Worm (Caenorhabditis elegans) whole organism, L1 larva: ENCODE results near the gene C44C10.10.
A peak's percentile ranks its signal among the peaks of the same experiment; 100 is the strongest.

ENCODE experiments used
- F16B12.6 ChIP-seq: fragments of 150-350 bp; optimal IDR thresholded peaks from 2 replicates; lab custom pipeline; 2014; ENCODE audit warnings: missing biosample characterization, missing genetic modification characterization
- Y116A8C.19 ChIP-seq: sonication (generic microtip); optimal IDR thresholded peaks from 2 replicates; lab custom pipeline; 2016; ENCODE audit warnings: missing compliant biosample characterization, missing genetic modification characterization, borderline replicate concordance
- aha-1 ChIP-seq: fragments of 150-350 bp; optimal IDR thresholded peaks from 2 replicates; lab custom pipeline; 2014; ENCODE audit warnings: missing biosample characterization, missing genetic modification characterization
- aly-2 ChIP-seq: fragments of 150-350 bp; optimal IDR thresholded peaks from 2 replicates; lab custom pipeline; 2014; ENCODE audit warnings: missing biosample characterization, missing genetic modification characterization
- blmp-1 ChIP-seq: fragments of 150-350 bp; optimal IDR thresholded peaks from 2 replicates; lab custom pipeline; 2014; ENCODE audit warnings: missing biosample characterization, missing genetic modification characterization
- ceh-63 ChIP-seq: fragments of 200-800 bp; sonication (Bioruptor generic); optimal IDR thresholded peaks from 2 replicates; lab custom pipeline; 2018; ENCODE audit warnings: mild to moderate bottlenecking, missing genetic modification characterization, missing compliant biosample characterization
- ceh-90 ChIP-seq: sonication (generic microtip); optimal IDR thresholded peaks from 2 replicates; lab custom pipeline; 2016; ENCODE audit warnings: missing genetic modification characterization, missing compliant biosample characterization
- ces-1 ChIP-seq: fragments of 150-350 bp; optimal IDR thresholded peaks from 2 replicates; lab custom pipeline; 2014; ENCODE audit warnings: missing biosample characterization, missing genetic modification reagents, missing genetic modification characterization
- efl-1 ChIP-seq, 4 experiments: fragments of 150-350 bp; optimal IDR thresholded peaks in 3 of 4; peaks in 1 of 4; 1 replicate in 1 of 4; 2 replicates in 3 of 4; lab custom pipeline; 2014; ENCODE audit warnings: missing biosample characterization in 2 of 4, missing genetic modification characterization in 2 of 4, missing genetic modification reagents in 2 of 4
- elt-2 ChIP-seq: sonication (generic microtip); optimal IDR thresholded peaks from 2 replicates; lab custom pipeline; 2016; ENCODE audit warnings: missing genetic modification characterization, mild to moderate bottlenecking, inconsistent platforms, missing compliant biosample characterization, missing genetic modification reagents
- fkh-8 ChIP-seq: sonication (generic microtip); optimal IDR thresholded peaks from 2 replicates; lab custom pipeline; 2016; ENCODE audit warnings: mild to moderate bottlenecking, missing genetic modification characterization, missing compliant biosample characterization
- grh-1 ChIP-seq: fragments of 200-800 bp; sonication (Bioruptor generic); IDR thresholded peaks from 2 replicates; pipeline ENCODE4 v1.3.6; 2022; ENCODE audit warnings: missing genetic modification reagents, missing genetic modification characterization, missing compliant biosample characterization
- hlh-4 ChIP-seq: sonication (generic microtip); optimal IDR thresholded peaks from 2 replicates; lab custom pipeline; 2016; ENCODE audit warnings: mild to moderate bottlenecking, missing genetic modification characterization, missing compliant biosample characterization
- irx-1 ChIP-seq: sonication (generic microtip); optimal IDR thresholded peaks from 2 replicates; lab custom pipeline; 2016; ENCODE audit warnings: missing genetic modification characterization, missing compliant biosample characterization
- lin-35 ChIP-seq, 2 experiments: fragments of 150-350 bp; optimal IDR thresholded peaks; 2 replicates each; lab custom pipeline; 2014; ENCODE audit warnings: missing biosample characterization in 2 of 2, missing genetic modification characterization in 2 of 2, missing genetic modification reagents in 2 of 2
- lin-39 ChIP-seq: fragments of 150-350 bp; optimal IDR thresholded peaks from 2 replicates; lab custom pipeline; 2014; ENCODE audit warnings: missing biosample characterization, missing genetic modification reagents, missing genetic modification characterization
- lir-3 ChIP-seq: sonication (generic microtip); optimal IDR thresholded peaks from 2 replicates; lab custom pipeline; 2016; ENCODE audit warnings: mild to moderate bottlenecking, missing genetic modification characterization, moderate library complexity, missing compliant biosample characterization; ENCODE audit not compliant: poor library complexity
- mdl-1 ChIP-seq, 2 experiments: fragments of 150-350 bp; optimal IDR thresholded peaks; 2 replicates each; lab custom pipeline; 2014 to 2017; ENCODE audit warnings: missing biosample characterization in 2 of 2, missing genetic modification characterization in 2 of 2, inconsistent platforms in 1 of 2
- mef-2 ChIP-seq: fragments of 150-350 bp; optimal IDR thresholded peaks from 2 replicates; lab custom pipeline; 2014; ENCODE audit warnings: missing biosample characterization, missing genetic modification characterization
- nhr-19 ChIP-seq: fragments of 200-800 bp; sonication (Bioruptor generic); conservative IDR thresholded peaks from 2 replicates; pipeline ENCODE4 v1.3.6; 2022; ENCODE audit warnings: missing genetic modification characterization, missing compliant biosample characterization
- nhr-90 ChIP-seq: sonication (generic microtip); optimal IDR thresholded peaks from 2 replicates; lab custom pipeline; 2016; ENCODE audit warnings: mild to moderate bottlenecking, missing genetic modification characterization, missing compliant biosample characterization; ENCODE audit not compliant: poor library complexity
- rnt-1 ChIP-seq: sonication (generic microtip); optimal IDR thresholded peaks from 2 replicates; lab custom pipeline; 2016; ENCODE audit warnings: mild to moderate bottlenecking, missing genetic modification characterization, moderate library complexity, missing compliant biosample characterization
- sox-4 ChIP-seq: sonication (generic microtip); optimal IDR thresholded peaks from 2 replicates; lab custom pipeline; 2016; ENCODE audit warnings: missing genetic modification characterization, missing compliant biosample characterization
- swsn-7 ChIP-seq: sonication (generic microtip); optimal IDR thresholded peaks from 2 replicates; lab custom pipeline; 2016; ENCODE audit warnings: missing genetic modification characterization, missing compliant biosample characterization
- tbx-2 ChIP-seq: sonication (generic microtip); optimal IDR thresholded peaks from 2 replicates; lab custom pipeline; 2016; ENCODE audit warnings: missing genetic modification characterization, missing compliant biosample characterization
- unc-86 ChIP-seq: sonication (generic microtip); optimal IDR thresholded peaks from 2 replicates; lab custom pipeline; 2016; ENCODE audit warnings: missing genetic modification characterization, missing compliant biosample characterization
- ztf-11 ChIP-seq, 2 experiments: sonication (generic microtip); optimal IDR thresholded peaks; 2 replicates each; lab custom pipeline; 2016 to 2017; ENCODE audit warnings: missing genetic modification characterization in 2 of 2, missing biosample characterization in 1 of 2, missing compliant biosample characterization in 1 of 2
- ztf-4 ChIP-seq: fragments of 150-350 bp; optimal IDR thresholded peaks from 2 replicates; lab custom pipeline; 2014; ENCODE audit warnings: missing biosample characterization, missing genetic modification characterization

Gene C44C10.10

DNA sequence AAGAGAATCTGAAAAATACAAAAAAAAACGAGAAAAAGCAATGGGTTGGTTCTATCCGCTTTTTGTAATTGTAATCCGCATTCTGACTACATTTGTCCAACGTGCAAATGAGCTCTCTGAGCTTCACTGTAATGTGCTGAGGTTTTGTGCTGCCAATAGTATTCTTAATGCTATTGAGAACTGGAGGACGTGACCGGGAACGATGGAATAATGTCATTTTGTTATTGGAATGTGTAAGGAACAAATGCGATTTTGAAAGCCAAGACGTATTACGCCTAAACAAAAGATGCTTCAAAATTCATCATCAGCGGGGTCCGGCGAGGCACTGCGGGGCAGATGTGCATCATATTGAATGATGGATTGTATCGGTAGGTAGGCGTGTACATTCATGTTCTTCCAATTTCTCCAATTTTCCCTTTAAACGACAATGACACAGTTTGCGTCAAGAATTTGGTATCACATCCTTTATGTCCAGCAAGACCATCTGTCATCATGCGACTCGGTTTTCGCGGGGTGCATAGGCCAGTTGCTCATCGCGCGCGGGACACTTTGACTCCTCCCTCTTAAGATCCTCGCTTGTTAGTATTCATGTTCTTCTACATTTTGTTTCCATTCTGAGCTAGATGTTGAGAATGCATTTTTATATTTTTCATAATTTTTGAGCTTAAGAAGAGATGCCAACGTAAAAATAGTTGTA, 16.9 kb upstream of the C44C10.10 start:
- TF ChIP-seq rnt-1 = no peak
- TF ChIP-seq irx-1 (tag; lab: Kevin White, UChicago) = no peak
- TF ChIP-seq lir-3 = no peak
- TF ChIP-seq ztf-11 (tag; optimal IDR thresholded peaks at IDR 0.05; lab: Kevin White, UChicago) = peak in 1 of 2 experiments; percentile 37
- TF ChIP-seq hlh-4 (tag; lab: Kevin White, UChicago) = no peak
- no peak for TF ChIP-seq mdl-1 (tag; optimal IDR thresholded peaks at IDR 0.05; lab: Kevin White, UChicago)
- no peak for TF ChIP-seq swsn-7 (tag; lab: Kevin White, UChicago)
- TF ChIP-seq F16B12.6 (tag; lab: Kevin White, UChicago) = no peak
- no peak for TF ChIP-seq nhr-19 (GFP tag; lab: Robert Waterston, UW)
- no peak for TF ChIP-seq ztf-4
- TF ChIP-seq tbx-2 (tag; lab: Kevin White, UChicago) = peak; percentile 3
- TF ChIP-seq ceh-63 = no peak
- TF ChIP-seq, all 84 proteins: peak for 2

DNA sequence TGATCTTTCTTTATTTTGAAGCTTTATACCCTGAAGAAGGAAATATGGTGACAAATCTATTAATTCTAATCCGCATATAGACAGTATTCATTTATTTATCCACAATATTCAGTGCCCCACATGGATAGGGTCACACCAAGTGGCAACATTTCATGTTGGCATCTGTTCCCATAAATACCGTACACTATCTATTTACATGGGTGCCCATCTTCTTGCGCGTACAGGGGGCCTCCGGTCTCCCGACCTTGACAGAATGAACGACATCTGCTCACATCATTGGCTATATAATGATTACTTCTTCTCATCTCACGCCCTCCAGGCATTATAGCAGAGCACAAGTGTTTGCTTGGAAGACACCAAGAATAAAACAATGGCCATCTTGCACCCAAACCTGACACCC, 14.5 kb upstream of the C44C10.10 start:
- no peak for TF ChIP-seq lin-39 (tag; lab: Kevin White, UChicago)
- TF ChIP-seq grh-1 (GFP tag; lab: Robert Waterston, UW) = no peak
- TF ChIP-seq ztf-11 (tag; optimal IDR thresholded peaks at IDR 0.05; lab: Kevin White, UChicago) = peak in 1 of 2 experiments; percentile 65
- TF ChIP-seq sox-4 = no peak
- peak; percentile 6 for TF ChIP-seq tbx-2 (tag; lab: Kevin White, UChicago)
- TF ChIP-seq, all 84 proteins: peak for 2

DNA sequence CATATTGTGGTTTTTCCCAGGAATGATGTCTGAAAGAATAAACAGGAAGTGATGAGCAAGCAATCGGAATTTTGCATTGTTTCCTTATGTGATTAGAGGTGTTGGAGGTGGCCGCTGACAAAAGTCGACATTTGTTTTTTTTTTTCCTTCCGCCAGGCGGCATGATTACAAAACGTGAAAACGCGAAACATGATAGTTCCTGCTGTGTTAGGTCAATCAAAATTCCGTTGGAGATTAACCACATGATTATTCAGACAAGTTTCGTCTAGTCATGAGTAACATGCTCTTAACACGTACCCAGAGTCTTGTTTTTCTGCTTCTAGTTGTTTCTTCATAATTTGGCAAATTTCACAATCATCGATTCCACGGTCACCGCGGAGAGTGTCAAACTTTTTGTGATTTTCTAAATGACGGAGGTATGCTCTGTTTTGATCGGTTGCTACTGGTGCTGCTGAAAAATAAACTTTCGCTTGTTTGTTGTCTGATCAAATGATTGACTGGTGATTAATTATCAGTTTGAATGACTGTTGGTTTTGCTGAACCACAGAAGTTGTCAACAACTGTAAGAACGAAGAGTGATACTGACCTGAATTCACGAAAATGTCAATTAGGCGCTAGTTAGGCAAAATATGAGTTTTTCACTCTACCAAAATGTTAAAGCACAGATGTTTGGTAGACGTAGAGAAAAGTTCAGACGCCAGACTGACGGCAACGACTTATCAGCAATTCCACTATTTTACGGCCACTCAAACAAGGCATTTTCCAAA, 10.7 kb upstream of the C44C10.10 start:
- TF ChIP-seq ceh-90 (tag; lab: Kevin White, UChicago) (no peak), nhr-19 (GFP tag; lab: Robert Waterston, UW) (no peak), Y116A8C.19 (tag; lab: Kevin White, UChicago) (no peak), nhr-90 (tag; lab: Kevin White, UChicago) (no peak), blmp-1 (tag; lab: Kevin White, UChicago) (no peak), unc-86 (tag; lab: Kevin White, UChicago) (no peak), lir-3 (no peak), efl-1 (optimal IDR thresholded peaks at IDR 0.05; lab: Kevin White, UChicago) (no peak), efl-1 (GFP tag; optimal IDR thresholded peaks at IDR 0.05 in 1 of 2; lab: Kevin White, UChicago) (no peak), fkh-8 (tag; lab: Kevin White, UChicago) (no peak), ces-1 (GFP tag; lab: Kevin White, UChicago) (no peak), aly-2 (tag; lab: Kevin White, UChicago) (no peak), hlh-4 (tag; lab: Kevin White, UChicago) (no peak)

DNA sequence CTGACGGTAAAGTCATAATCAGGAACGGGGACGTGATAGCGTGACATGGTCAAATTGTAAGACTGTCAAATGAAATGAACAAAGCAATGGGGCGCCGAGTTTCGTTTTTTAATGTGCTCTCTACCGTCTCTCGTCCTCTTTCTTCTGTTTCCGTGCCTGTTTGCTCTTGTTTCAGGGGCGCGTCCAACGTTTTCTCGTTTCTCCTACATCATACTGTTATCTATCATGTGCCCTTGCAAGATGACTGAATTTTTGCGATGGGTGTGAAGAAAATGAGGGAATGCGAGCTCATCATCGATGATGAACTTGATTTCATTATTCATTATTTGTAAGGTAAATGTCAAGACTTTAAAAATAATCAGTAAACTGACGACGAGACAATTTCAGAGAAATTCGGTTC, 9.3 kb upstream of the C44C10.10 start, which contains the start of gene T04F8.7:
TSS of gene T04F8.7 (minus strand) at position 130 of the 400 bp plus-strand sequence.
- peak; percentile 71 for TF ChIP-seq elt-2 (tag; lab: Kevin White, UChicago)
- TF ChIP-seq lin-35 (GFP tag; optimal IDR thresholded peaks at IDR 0.05; lab: Kevin White, UChicago) = peak in 1 of 2 experiments; percentile 30
- TF ChIP-seq aha-1 = no peak

DNA sequence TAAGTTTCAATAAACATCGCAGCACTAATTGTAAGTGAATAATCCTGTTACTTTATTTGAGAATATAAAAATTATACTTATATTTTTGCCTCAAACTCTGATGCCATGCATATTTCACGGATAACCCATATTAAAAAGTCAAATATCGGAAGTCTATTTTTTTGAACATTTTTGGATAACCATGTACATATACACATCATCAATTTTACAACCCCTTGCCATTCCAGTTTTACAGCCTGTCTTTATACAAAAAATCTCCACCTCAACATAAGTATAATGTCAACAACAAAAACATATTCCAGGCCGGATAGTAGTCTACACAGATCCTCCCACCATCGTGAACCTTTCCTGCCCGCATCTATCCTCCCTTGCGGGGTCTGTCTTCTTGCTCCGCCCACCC, 5.9 kb upstream of the C44C10.10 start, which contains the start of gene hnd-1:
TSS of gene hnd-1 (plus strand) at position 301 of the 400 bp plus-strand sequence.
- no peak for TF ChIP-seq efl-1 (optimal IDR thresholded peaks at IDR 0.05; lab: Kevin White, UChicago)
- peak in 1 of 2 experiments; percentile 27 for TF ChIP-seq efl-1 (GFP tag; optimal IDR thresholded peaks at IDR 0.05 in 1 of 2; lab: Kevin White, UChicago)
- TF ChIP-seq mef-2 = no peak
- TF ChIP-seq ztf-11 (tag; optimal IDR thresholded peaks at IDR 0.05; lab: Kevin White, UChicago) = no peak
